Worm (Caenorhabditis elegans) whole organism, young adult: Measurements from ENCODE around the gene Y51A2D.18.

Experiments
- D2030.7 ChIP-seq: fragments of 200-800 bp; sonication (Bioruptor generic); IDR thresholded peaks from 2 replicates; pipeline ENCODE4 v1.3.6; 2022; ENCODE audit warnings: missing genetic modification reagents, missing genetic modification characterization, missing compliant biosample characterization
- F22D6.2 ChIP-seq: sonication (generic microtip); optimal IDR thresholded peaks from 2 replicates; lab custom pipeline; 2016; ENCODE audit warnings: mild to moderate bottlenecking, missing genetic modification characterization, missing compliant biosample characterization
- T26A5.8 ChIP-seq: sonication (generic microtip); optimal IDR thresholded peaks from 2 replicates; lab custom pipeline; 2016; ENCODE audit warnings: missing genetic modification characterization, missing compliant biosample characterization
- Y95B8A.8 ChIP-seq: fragments of 200-800 bp; sonication (Bioruptor generic); IDR thresholded peaks from 2 replicates; pipeline ENCODE4 v1.3.6; 2022; ENCODE audit warnings: missing genetic modification reagents, missing genetic modification characterization, missing compliant biosample characterization
- aptf-3 ChIP-seq: fragments of 200-800 bp; sonication (Bioruptor generic); IDR thresholded peaks from 2 replicates; pipeline ENCODE4 v1.3.6; 2022; ENCODE audit warnings: missing genetic modification characterization, missing compliant biosample characterization
- attf-6 ChIP-seq: fragments of 200-800 bp; sonication (Bioruptor generic); IDR thresholded peaks from 2 replicates; pipeline ENCODE4 v1.3.6; 2022; ENCODE audit warnings: missing genetic modification reagents, missing genetic modification characterization, missing compliant biosample characterization
- bed-1 ChIP-seq: fragments of 200-800 bp; sonication (Bioruptor generic); IDR thresholded peaks from 2 replicates; pipeline ENCODE4 v1.3.6; 2022; ENCODE audit warnings: missing genetic modification reagents, missing genetic modification characterization, missing compliant biosample characterization
- ccch-3 ChIP-seq: fragments of 200-800 bp; sonication (Bioruptor generic); optimal IDR thresholded peaks from 2 replicates; lab custom pipeline; 2018; ENCODE audit warnings: mild to moderate bottlenecking, missing genetic modification characterization, missing compliant biosample characterization
- cebp-1 ChIP-seq, 2 experiments: fragments of 200-800 bp in 1 of 2; sonication (Bioruptor generic) in 1 of 2; sonication (generic microtip) in 1 of 2; IDR thresholded peaks in 1 of 2; optimal IDR thresholded peaks in 1 of 2; 2 replicates each; pipeline versions ENCODE4 v1.3.6 to Lab custom; 2017 to 2022; ENCODE audit warnings: missing compliant biosample characterization in 2 of 2, missing genetic modification characterization in 2 of 2, mild to moderate bottlenecking in 1 of 2, missing genetic modification reagents in 1 of 2, moderate library complexity in 1 of 2
- ceh-100 ChIP-seq: fragments of 200-800 bp; sonication (Bioruptor generic); IDR thresholded peaks from 2 replicates; pipeline ENCODE4 v1.3.6; 2022; ENCODE audit warnings: missing genetic modification reagents, missing genetic modification characterization, missing compliant biosample characterization
- ceh-27 ChIP-seq: fragments of 200-800 bp; sonication (Bioruptor generic); optimal IDR thresholded peaks from 2 replicates; lab custom pipeline; 2018; ENCODE audit warnings: mild to moderate bottlenecking, missing genetic modification characterization, moderate library complexity, missing compliant biosample characterization
- ceh-40 ChIP-seq: fragments of 200-800 bp; sonication (Bioruptor generic); IDR thresholded peaks from 2 replicates; pipeline ENCODE4 v1.3.6; 2022; ENCODE audit warnings: missing genetic modification characterization, missing compliant biosample characterization
- ceh-58 ChIP-seq: fragments of 200-800 bp; sonication (Bioruptor generic); IDR thresholded peaks from 2 replicates; pipeline ENCODE4 v1.3.6; 2022; ENCODE audit warnings: missing genetic modification characterization, missing compliant biosample characterization
- ceh-79 ChIP-seq: sonication (generic microtip); optimal IDR thresholded peaks from 2 replicates; lab custom pipeline; 2017; ENCODE audit warnings: mild to moderate bottlenecking, missing genetic modification characterization, missing compliant biosample characterization
- chd-7 ChIP-seq: sonication (generic microtip); optimal IDR thresholded peaks from 2 replicates; lab custom pipeline; 2016; ENCODE audit warnings: mild to moderate bottlenecking, missing genetic modification characterization, moderate library complexity, missing compliant biosample characterization
- dpff-1 ChIP-seq: sonication (generic microtip); optimal IDR thresholded peaks from 2 replicates; lab custom pipeline; 2017; ENCODE audit warnings: mild to moderate bottlenecking, missing genetic modification characterization, missing compliant biosample characterization
- efl-1 ChIP-seq: fragments of 150-350 bp; optimal IDR thresholded peaks from 2 replicates; lab custom pipeline; 2014; ENCODE audit warnings: missing biosample characterization, missing genetic modification reagents, missing genetic modification characterization
- egl-18 ChIP-seq: fragments of 200-800 bp; sonication (Bioruptor generic); IDR thresholded peaks from 2 replicates; pipeline ENCODE4 v1.3.6; 2022; ENCODE audit warnings: missing genetic modification reagents, missing genetic modification characterization, missing compliant biosample characterization
- ets-4 ChIP-seq: fragments of 200-800 bp; sonication (Bioruptor generic); optimal IDR thresholded peaks from 2 replicates; lab custom pipeline; 2018; ENCODE audit warnings: mild to moderate bottlenecking, missing genetic modification characterization, missing compliant biosample characterization
- hlh-12 ChIP-seq: sonication (generic microtip); optimal IDR thresholded peaks from 2 replicates; lab custom pipeline; 2016; ENCODE audit warnings: missing genetic modification characterization, missing compliant biosample characterization
- hmg-1.2 ChIP-seq: fragments of 200-800 bp; sonication (Bioruptor generic); IDR thresholded peaks from 2 replicates; pipeline ENCODE4 v1.3.6; 2022; ENCODE audit warnings: missing genetic modification reagents, missing genetic modification characterization, missing compliant biosample characterization
- lin-40 ChIP-seq: sonication (generic microtip); optimal IDR thresholded peaks from 2 replicates; lab custom pipeline; 2016; ENCODE audit warnings: missing genetic modification characterization, mild to moderate bottlenecking, missing compliant biosample characterization, missing genotype, missing genetic modification reagents
- lsl-1 ChIP-seq: fragments of 200-800 bp; sonication (Bioruptor generic); optimal IDR thresholded peaks from 2 replicates; lab custom pipeline; 2018; ENCODE audit warnings: mild to moderate bottlenecking, missing genetic modification characterization, moderate library complexity, missing compliant biosample characterization
- madf-6 ChIP-seq: fragments of 200-800 bp; sonication (Bioruptor generic); IDR thresholded peaks from 2 replicates; pipeline ENCODE4 v1.3.6; 2022; ENCODE audit warnings: missing genetic modification reagents, missing genetic modification characterization, missing compliant biosample characterization
- nfya-2 ChIP-seq: fragments of 200-800 bp; sonication (Bioruptor generic); IDR thresholded peaks from 2 replicates; pipeline ENCODE4 v1.3.6; 2022; ENCODE audit warnings: missing genetic modification reagents, missing genetic modification characterization, missing compliant biosample characterization
- pbrm-1 ChIP-seq: fragments of 200-800 bp; sonication (Bioruptor generic); IDR thresholded peaks from 2 replicates; pipeline ENCODE4 v1.3.6; 2022; ENCODE audit warnings: missing genetic modification reagents, missing genetic modification characterization, missing compliant biosample characterization
- somi-1 ChIP-seq: fragments of 200-800 bp; sonication (Bioruptor generic); optimal IDR thresholded peaks from 2 replicates; lab custom pipeline; 2018; ENCODE audit warnings: mild to moderate bottlenecking, missing genetic modification characterization, missing compliant biosample characterization
- unc-130 ChIP-seq: sonication (generic microtip); optimal IDR thresholded peaks from 2 replicates; lab custom pipeline; 2016; ENCODE audit warnings: missing genetic modification reagents, missing genetic modification characterization, missing compliant biosample characterization
- unc-62 ChIP-seq: fragments of 150-350 bp; optimal IDR thresholded peaks from 2 replicates; lab custom pipeline; 2014; ENCODE audit warnings: missing biosample characterization, missing genetic modification reagents, missing genetic modification characterization
- xnd-1 ChIP-seq: sonication (generic microtip); optimal IDR thresholded peaks from 2 replicates; lab custom pipeline; 2016; ENCODE audit warnings: missing genotype, missing genetic modification reagents, missing genetic modification characterization, missing compliant biosample characterization
- zim-3 ChIP-seq: sonication (generic microtip); optimal IDR thresholded peaks from 2 replicates; lab custom pipeline; 2017; ENCODE audit warnings: mild to moderate bottlenecking, missing genetic modification characterization, moderate library complexity, missing compliant biosample characterization
- ztf-22 ChIP-seq: fragments of 200-800 bp; sonication (Bioruptor generic); optimal IDR thresholded peaks from 2 replicates; lab custom pipeline; 2018; ENCODE audit warnings: mild to moderate bottlenecking, missing genetic modification characterization, moderate library complexity, missing compliant biosample characterization
- ztf-26 ChIP-seq: sonication (generic microtip); optimal IDR thresholded peaks from 2 replicates; lab custom pipeline; 2017; ENCODE audit warnings: missing genetic modification characterization, missing compliant biosample characterization
- ztf-3 ChIP-seq: fragments of 200-800 bp; sonication (Bioruptor generic); optimal IDR thresholded peaks from 2 replicates; lab custom pipeline; 2018; ENCODE audit warnings: mild to moderate bottlenecking, missing genetic modification characterization, missing compliant biosample characterization
- ztf-6 ChIP-seq: fragments of 200-800 bp; sonication (Bioruptor generic); IDR thresholded peaks from 2 replicates; pipeline ENCODE4 v1.3.6; 2022; ENCODE audit warnings: missing genetic modification reagents, missing genetic modification characterization, missing compliant biosample characterization

Y51A2D.18 gene

DNA sequence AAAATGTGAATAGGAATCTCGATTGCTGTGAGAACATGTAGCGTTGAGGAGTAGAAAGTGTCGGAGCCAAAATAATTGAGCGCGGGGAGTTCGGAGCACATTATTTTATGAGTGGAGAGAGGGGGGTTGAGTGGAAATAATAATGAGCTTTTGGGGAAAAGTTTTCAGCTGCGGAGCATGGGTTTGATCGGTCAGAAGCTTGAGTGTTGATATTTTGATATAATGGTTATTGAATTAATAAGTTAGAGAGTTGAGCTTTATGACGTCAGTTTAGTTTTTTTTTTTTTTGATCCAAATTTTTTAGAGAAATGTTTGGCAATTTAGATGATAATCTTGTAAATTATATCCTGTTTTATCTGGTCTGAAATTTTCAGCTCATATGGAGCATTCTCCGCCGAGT, 6.8 kb downstream of the Y51A2D.18 start, which contains the start of gene srh-178:
Gene srh-178 (minus strand): TSS at position 101 of the 400 bp plus-strand sequence.
- TF ChIP-seq madf-6 (GFP tag; lab: Robert Waterston, UW) = no peak
- TF ChIP-seq hmg-1.2 (GFP tag; lab: Robert Waterston, UW) = no peak
- TF ChIP-seq unc-130 (GFP tag; lab: Kevin White, UChicago) = no peak
- TF ChIP-seq ceh-79 (tag; lab: Kevin White, UChicago) = no peak
- no peak for TF ChIP-seq D2030.7 (GFP tag; lab: Robert Waterston, UW)
- no peak for TF ChIP-seq chd-7
- no peak for TF ChIP-seq ccch-3
- no peak for TF ChIP-seq zim-3 (tag; lab: Kevin White, UChicago)
- no peak for TF ChIP-seq Y95B8A.8 (GFP tag; lab: Robert Waterston, UW)
- no peak for TF ChIP-seq ztf-3
- TF ChIP-seq aptf-3 = no peak
- no peak for TF ChIP-seq lsl-1 (GFP tag; lab: Kevin White, UChicago)
- no peak for TF ChIP-seq ceh-27
- TF ChIP-seq hlh-12 = no peak
- no peak for TF ChIP-seq bed-1 (GFP tag; lab: Robert Waterston, UW)
- TF ChIP-seq attf-6 (GFP tag; lab: Robert Waterston, UW) = no peak
- TF ChIP-seq, all 124 proteins: peak for 0

DNA sequence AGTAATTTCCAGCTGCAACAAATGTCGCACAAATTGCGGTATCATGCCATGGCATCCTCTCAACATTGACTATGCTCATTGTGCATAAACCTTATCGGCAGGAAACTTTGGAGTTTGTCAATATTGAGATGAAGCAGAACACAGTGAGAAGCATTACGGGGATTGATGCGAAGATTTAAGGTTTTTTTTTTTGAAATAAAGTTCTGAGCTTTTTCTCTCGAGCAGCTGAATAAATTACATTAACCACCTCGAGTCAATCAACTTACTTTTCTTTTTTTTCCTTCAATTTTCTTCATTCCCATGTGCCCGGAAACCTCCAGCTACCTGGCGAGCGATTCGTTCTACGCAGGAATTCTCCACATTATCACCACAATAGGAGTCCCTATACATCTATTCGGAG, 11.0 kb downstream of the Y51A2D.18 start, which contains the start of gene srh-179:
Gene srh-179 (plus strand): TSS at position 301 of the 400 bp plus-strand sequence.
- no peak for TF ChIP-seq ztf-22
- TF ChIP-seq egl-18 = no peak
- no peak for TF ChIP-seq lin-40 (tag; lab: Kevin White, UChicago)
- no peak for TF ChIP-seq nfya-2 (GFP tag; lab: Robert Waterston, UW)
- TF ChIP-seq pbrm-1 (GFP tag; lab: Robert Waterston, UW) = no peak

DNA sequence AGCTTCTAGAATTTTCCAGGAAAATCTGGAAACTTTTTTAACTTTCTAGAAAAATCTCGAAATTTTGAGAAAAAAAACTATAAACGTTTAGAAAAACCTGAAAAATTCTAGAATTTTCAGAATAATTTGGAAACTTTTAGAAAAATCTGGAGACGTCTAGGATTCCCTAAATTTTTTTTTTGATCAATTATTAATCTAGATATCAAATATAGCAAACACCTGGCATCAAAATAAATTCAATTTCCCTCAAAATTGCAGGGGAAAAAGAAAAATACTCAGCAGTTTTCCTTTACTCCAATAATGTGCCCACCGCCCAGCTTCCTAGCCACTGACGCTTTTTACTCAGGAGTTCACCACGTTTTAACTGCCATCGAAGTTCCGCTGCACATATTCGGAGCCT, 12.8 kb downstream of the Y51A2D.18 start, which contains the start of gene srh-181:
Gene srh-181 (plus strand): TSS at position 301 of the 400 bp plus-strand sequence.
- TF ChIP-seq ztf-6 = no peak
- no peak for TF ChIP-seq egl-18
- no peak for TF ChIP-seq unc-130 (GFP tag; lab: Kevin White, UChicago)
- TF ChIP-seq ceh-58 (GFP tag; lab: Robert Waterston, UW) = no peak
- no peak for TF ChIP-seq xnd-1 (tag; lab: Kevin White, UChicago)
- TF ChIP-seq cebp-1 (GFP tag; IDR thresholded peaks at IDR 0.05; lab: Robert Waterston, UW) = no peak
- no peak for TF ChIP-seq cebp-1 (tag; optimal IDR thresholded peaks at IDR 0.05; lab: Kevin White, UChicago)
- TF ChIP-seq unc-62 (GFP tag; lab: Kevin White, UChicago) = no peak
- no peak for TF ChIP-seq F22D6.2 (tag; lab: Kevin White, UChicago)
- no peak for TF ChIP-seq ceh-100 (GFP tag; lab: Robert Waterston, UW)
- TF ChIP-seq ceh-40 (GFP tag; lab: Robert Waterston, UW) = no peak
- no peak for TF ChIP-seq dpff-1
- no peak for TF ChIP-seq T26A5.8 (tag; lab: Kevin White, UChicago)

DNA sequence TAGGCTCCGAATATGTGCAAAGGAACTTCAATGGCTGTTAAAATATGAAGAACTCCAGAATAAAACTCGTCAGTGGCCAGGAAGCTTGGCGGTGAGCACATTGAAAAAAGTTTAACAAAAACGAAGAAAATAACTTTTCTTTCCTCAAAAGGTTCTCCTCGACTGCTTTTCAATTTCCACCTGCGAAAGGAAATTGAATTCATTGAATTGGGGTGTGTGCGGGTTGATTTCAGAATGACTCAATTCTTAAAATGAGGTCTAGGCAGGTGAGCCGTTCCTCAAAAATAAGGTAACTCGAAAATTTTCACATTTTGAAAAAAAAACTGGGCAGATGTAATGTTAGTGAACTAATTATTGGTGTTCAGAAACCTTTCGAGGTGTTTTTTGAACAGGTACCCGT, 13.6 kb downstream of the Y51A2D.18 start, which contains the start of gene srh-182:
Gene srh-182 (minus strand): TSS at position 101 of the 400 bp plus-strand sequence.
- TF ChIP-seq ets-4 (GFP tag; lab: Kevin White, UChicago) (no peak), ztf-26 (tag; lab: Kevin White, UChicago) (no peak), somi-1 (GFP tag; lab: Kevin White, UChicago) (no peak), T26A5.8 (tag; lab: Kevin White, UChicago) (no peak), ccch-3 (no peak), dpff-1 (no peak), efl-1 (no peak)
- TF ChIP-seq, all 124 proteins: peak for 0
